Fruit fly (Drosophila melanogaster): ENCODE measurements around the gene mtrm.

The mtrm gene

DNA sequence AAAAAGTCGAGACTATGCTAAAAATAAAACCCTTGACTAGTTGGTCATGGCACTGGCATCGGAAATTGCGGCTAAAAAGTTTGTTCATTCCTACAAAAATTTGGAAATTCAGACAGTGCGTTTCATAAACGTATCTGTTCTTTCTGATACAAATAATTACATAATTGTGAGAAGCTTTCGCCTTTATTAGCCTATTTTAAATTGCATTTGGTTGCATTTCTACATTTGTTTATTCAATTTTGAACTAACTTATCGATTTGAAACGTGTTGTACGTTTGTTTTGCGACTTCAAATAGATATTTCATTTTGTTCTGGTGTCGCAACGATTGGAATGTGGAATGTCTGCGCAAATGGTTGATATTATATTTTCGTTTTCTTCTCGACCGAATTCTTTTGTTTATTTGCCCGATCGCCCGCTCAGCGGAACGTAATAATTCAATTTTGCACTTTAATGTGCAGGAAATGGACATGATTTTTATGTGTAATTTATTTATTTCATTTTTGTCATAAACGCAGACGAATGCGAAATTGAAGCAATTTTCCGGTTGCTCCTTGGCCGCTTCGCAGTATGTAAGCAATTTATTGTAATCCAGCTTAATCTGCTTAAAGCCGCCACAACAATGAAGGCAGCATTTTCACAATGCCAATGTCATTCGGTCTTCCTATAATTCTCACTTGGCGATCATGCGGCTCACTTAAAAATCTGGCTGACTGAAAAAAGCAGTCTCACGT is 33.4 kb downstream of the mtrm start:
- TF ChIP-seq fkh (GFP tag; optimal IDR thresholded peaks at IDR 0.05): peak; percentile 23
- TF ChIP-seq Hr4 (GFP tag; optimal IDR thresholded peaks at IDR 0.05): no peak

DNA sequence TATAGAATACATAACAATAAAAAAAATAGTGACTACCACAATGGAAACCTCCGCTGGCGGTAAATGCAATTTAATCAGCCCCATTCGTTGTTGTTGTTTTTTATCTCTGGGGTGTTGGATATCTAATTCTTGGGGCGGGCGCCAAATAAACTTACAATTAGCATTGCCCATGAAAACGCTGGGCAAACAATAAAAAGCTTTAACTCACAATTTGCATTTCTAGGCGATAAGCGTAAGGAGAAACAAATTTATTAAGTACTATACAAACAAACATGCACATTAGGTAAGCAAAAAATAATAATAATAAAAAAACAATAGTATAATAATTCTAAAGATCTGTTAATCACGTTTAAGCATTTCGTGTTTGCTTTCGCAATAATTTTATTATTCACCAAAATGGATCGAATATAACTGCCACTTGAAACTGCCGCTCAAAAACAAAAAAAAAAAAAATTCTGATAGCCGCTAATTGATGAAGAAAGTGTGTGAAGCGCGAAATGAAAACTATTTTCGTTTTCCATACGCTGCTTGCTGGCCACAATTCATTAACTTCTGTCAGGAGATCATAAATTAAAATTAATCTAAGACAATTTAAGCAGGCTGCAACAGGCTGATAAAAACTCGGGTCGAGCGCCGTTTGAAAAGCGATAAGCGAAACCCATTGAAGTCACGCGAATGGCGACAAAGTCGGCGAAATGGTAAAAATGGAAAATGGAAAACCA is 35.1 kb downstream of the mtrm start:
- TF ChIP-seq CG3919 (GFP tag; optimal IDR thresholded peaks at IDR 0.05) (no peak), salr (GFP tag; optimal IDR thresholded peaks at IDR 0.05) (no peak), Lpt (GFP tag; optimal IDR thresholded peaks at IDR 0.05) (no peak), fkh (GFP tag; optimal IDR thresholded peaks at IDR 0.05) (peak; percentile 10), CG8119 (GFP tag; IDR thresholded peaks at IDR 0.05) (no peak), Sox14 (GFP tag; optimal IDR thresholded peaks at IDR 0.05) (no peak), Blimp-1 (GFP tag; optimal IDR thresholded peaks at IDR 0.05) (no peak)

DNA sequence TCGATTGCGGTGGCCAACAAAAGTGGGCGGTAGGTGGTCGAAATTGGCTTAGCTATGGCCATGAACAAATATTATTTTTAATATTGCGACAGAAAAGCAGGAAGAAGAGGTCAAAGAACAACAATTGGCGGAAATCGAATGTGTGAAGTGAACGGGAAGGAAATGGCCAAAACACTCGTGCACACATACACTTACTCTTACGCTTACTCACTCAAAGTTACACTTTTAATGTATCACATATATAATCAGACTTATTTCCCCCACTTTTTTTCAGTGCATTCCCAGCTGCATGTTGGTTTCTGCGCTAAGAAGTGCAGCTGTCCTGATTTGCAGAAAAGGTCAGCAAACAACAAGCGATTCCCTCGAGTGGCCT is 35.7 kb downstream of the mtrm start:
- TF ChIP-seq salr (GFP tag; optimal IDR thresholded peaks at IDR 0.05) (peak in 1 of 2 experiments; percentile 44), CG34406 (GFP tag; optimal IDR thresholded peaks at IDR 0.05) (peak; percentile 23), CG11902 (GFP tag; optimal IDR thresholded peaks at IDR 0.05) (no peak), esn (GFP tag; optimal IDR thresholded peaks at IDR 0.05) (peak; percentile 68), Eip75B (GFP tag; optimal IDR thresholded peaks at IDR 0.05) (peak; percentile 59), Sox15 (GFP tag; optimal IDR thresholded peaks at IDR 0.05) (no peak), OdsH (GFP tag; optimal IDR thresholded peaks at IDR 0.05) (peak; percentile 24), topi (GFP tag; optimal IDR thresholded peaks at IDR 0.05) (peak; percentile 55), CG7368 (GFP tag; optimal IDR thresholded peaks at IDR 0.05) (peak; percentile 4), CG6163 (GFP tag; IDR thresholded peaks at IDR 0.05) (peak; percentile 52; the same call in 1 of the 3 replicates), net (GFP tag; optimal IDR thresholded peaks at IDR 0.05) (peak; percentile 40), svp (GFP tag) (peak; percentile 86), fkh (GFP tag; optimal IDR thresholded peaks at IDR 0.05) (no peak), ss (GFP tag; optimal IDR thresholded peaks at IDR 0.05) (peak; percentile 11 to 42), vri (GFP tag; optimal IDR thresholded peaks at IDR 0.05) (peak; percentile 38), CG6854 (GFP tag; optimal IDR thresholded peaks at IDR 0.05) (no peak), Smox (GFP tag; optimal IDR thresholded peaks at IDR 0.05) (peak; percentile 53), CG15336 (GFP tag; IDR thresholded peaks at IDR 0.05) (0 out of 2 replicates have a peak, but pooled peaks have one; percentile 13), CG3919 (GFP tag; optimal IDR thresholded peaks at IDR 0.05) (peak; percentile 38), CG11294 (GFP tag; IDR thresholded peaks at IDR 0.05) (no peak), Sox102F (GFP tag; optimal IDR thresholded peaks at IDR 0.05) (peak; percentile 6), fd59A (GFP tag; optimal IDR thresholded peaks at IDR 0.05) (no peak), Hr4 (GFP tag; optimal IDR thresholded peaks at IDR 0.05) (peak; percentile 70), Gug (GFP tag; IDR thresholded peaks at IDR 0.05) (peak; percentile 44; the same call in 1 of the 2 replicates), Met (GFP tag; optimal IDR thresholded peaks at IDR 0.05) (peak; percentile 28), eg (GFP tag; IDR thresholded peaks at IDR 0.05) (peak; percentile 63; the same call in 2 of the 3 replicates), CG3032 (tag; optimal IDR thresholded peaks at IDR 0.05) (peak; percentile 24), cyc (GFP tag; optimal IDR thresholded peaks at IDR 0.05) (peak; percentile 41), CG8319 (GFP tag; optimal IDR thresholded peaks at IDR 0.05) (peak; percentile 1), CG1621 (tag; optimal IDR thresholded peaks at IDR 0.05) (no peak), achi (GFP tag; optimal IDR thresholded peaks at IDR 0.05) (peak; percentile 41), Eip78C (GFP tag) (peak; percentile 91), CG6276 (GFP tag; optimal IDR thresholded peaks at IDR 0.05) (peak; percentile 70), CG31627 (GFP tag; optimal IDR thresholded peaks at IDR 0.05) (peak; percentile 42), pdm3 (GFP tag; optimal IDR thresholded peaks at IDR 0.05) (peak; percentile 51), fd85E (GFP tag; optimal IDR thresholded peaks at IDR 0.05) (no peak), dsx (GFP tag; optimal IDR thresholded peaks at IDR 0.05; ENCODE audit: poor library complexity, severe bottlenecking) (peak; percentile 39), CG10631 (GFP tag; optimal IDR thresholded peaks at IDR 0.05) (peak; percentile 41), Ets96B (tag; optimal IDR thresholded peaks at IDR 0.05) (peak; percentile 20), Blimp-1 (GFP tag; optimal IDR thresholded peaks at IDR 0.05) (no peak), CG8632 (GFP tag; optimal IDR thresholded peaks at IDR 0.05) (peak; percentile 32), CG4318 (GFP tag; optimal IDR thresholded peaks at IDR 0.05) (no peak)
